Worm (Caenorhabditis elegans): ENCODE measurements around the gene C50B6.7.

DNA sequence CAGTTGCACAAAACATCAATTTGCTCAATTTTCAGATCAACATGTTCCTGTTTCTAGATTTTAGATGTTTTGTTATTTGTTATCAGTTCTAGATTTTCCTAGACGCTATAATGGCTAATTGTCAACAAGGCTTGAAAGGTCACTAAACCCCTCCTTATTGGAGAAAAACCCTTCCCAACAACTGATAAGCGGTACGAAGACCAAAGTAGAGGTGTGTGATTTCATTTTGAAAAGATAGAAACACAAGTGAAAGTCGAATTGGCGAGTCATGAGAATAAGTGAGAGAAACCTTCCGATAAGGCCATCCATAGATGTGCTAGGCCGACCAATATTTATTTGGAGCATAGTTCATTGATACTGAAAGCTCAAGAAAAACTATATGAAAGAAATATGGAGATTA lies 48.9 kb upstream of the C50B6.7 start:
- no peak for TF ChIP-seq F33H1.4 (GFP tag; IDR thresholded peaks at IDR 0.05)
- TF ChIP-seq unc-62 (GFP tag; optimal IDR thresholded peaks at IDR 0.05), result no peak
- TF ChIP-seq rec-8 (tag; optimal IDR thresholded peaks at IDR 0.05), result no peak
- TF ChIP-seq F10E7.11 (tag; optimal IDR thresholded peaks at IDR 0.05), result no peak
- no peak for TF ChIP-seq bed-2 (GFP tag; IDR thresholded peaks at IDR 0.05)
- TF ChIP-seq B0019.2 (GFP tag; conservative IDR thresholded peaks at IDR 0.05), result no peak
- TF ChIP-seq F52B5.7 (tag; optimal IDR thresholded peaks at IDR 0.05), result no peak
- TF ChIP-seq nfya-1 (tag; optimal IDR thresholded peaks at IDR 0.05; ENCODE audit: borderline replicate concordance, insufficient read depth), result no peak
- no peak for TF ChIP-seq efl-1 (GFP tag; optimal IDR thresholded peaks at IDR 0.05)
- TF ChIP-seq aptf-3 (GFP tag; IDR thresholded peaks at IDR 0.05), result no peak
- no peak for TF ChIP-seq ceh-100 (GFP tag; IDR thresholded peaks at IDR 0.05)

All from whole organism, young adult.